Fruit fly (Drosophila melanogaster): ENCODE results near the gene prage.

dm6 chrX:1903077-1903476 lies 129.6 kb downstream of the prage start, which contains the start of gene CG32801:
- TF ChIP-seq pan (optimal IDR thresholded peaks at IDR 0.05) (no peak), usp (GFP tag; optimal IDR thresholded peaks at IDR 0.05) (no peak), dmrt93B (GFP tag; optimal IDR thresholded peaks at IDR 0.05) (no peak), Mio (GFP tag; optimal IDR thresholded peaks at IDR 0.05) (no peak), Hr78 (GFP tag; optimal IDR thresholded peaks at IDR 0.05) (no peak), jim (GFP tag; optimal IDR thresholded peaks at IDR 0.05) (no peak), CG9705 (GFP tag; optimal IDR thresholded peaks at IDR 0.05) (no peak), psq (GFP tag; optimal IDR thresholded peaks at IDR 0.05) (no peak), brk (GFP tag; optimal IDR thresholded peaks at IDR 0.05) (no peak), OdsH (GFP tag; optimal IDR thresholded peaks at IDR 0.05) (no peak), Jra (GFP tag; optimal IDR thresholded peaks at IDR 0.05) (no peak), Hr83 (GFP tag; optimal IDR thresholded peaks at IDR 0.05; ENCODE audit: poor library complexity, severe bottlenecking) (no peak), fru (GFP tag; optimal IDR thresholded peaks at IDR 0.05) (no peak)
